Worm (Caenorhabditis elegans): ENCODE data around the gene K11H3.3.

Gene K11H3.3

DNA sequence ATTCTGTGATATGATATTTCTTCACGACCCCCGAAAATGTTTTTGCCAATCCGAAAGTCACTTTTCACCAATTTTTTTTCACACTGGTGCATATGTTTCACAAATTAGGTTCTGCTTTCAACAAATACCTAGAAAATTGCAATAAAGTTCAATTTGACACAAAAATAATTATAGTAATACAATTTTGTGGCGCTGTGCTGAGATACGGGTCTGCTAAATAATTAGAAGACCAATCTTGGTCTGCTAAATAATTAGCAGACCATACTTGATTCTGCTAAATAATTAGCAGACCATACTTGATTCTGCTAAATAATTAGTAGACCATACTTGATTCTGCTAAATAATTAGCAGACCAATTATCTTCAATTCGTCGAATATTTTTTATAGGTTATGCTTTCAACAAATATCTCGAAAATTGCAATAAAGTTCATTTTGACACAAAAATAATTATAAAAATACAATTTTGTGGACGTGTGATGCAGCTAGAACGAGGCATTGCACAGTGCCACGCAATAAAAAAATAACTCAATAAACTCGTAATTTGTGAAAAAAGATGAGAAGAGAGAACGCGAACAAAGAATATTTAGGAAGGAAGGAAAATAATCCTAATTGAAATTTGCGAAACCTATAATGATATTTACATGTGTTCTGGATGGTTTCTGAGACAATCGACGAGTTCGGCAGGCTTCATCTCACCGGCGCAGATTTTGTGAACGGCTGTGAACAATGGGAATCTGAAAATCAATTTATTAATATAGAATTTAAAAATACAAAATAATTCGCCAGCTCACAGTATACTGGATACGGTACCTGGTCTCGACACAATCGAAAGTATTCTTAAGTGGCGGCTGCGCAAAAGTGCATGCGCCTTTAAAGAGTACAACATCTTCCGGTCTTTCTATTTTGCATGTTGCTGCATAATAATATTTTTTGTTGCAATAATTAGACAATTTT lies 2.3 kb downstream of the K11H3.3 start:
- TF ChIP-seq pqm-1 (tag; optimal IDR thresholded peaks at IDR 0.05): no peak
- TF ChIP-seq efl-1 (optimal IDR thresholded peaks at IDR 0.05): no peak
- peak in 1 of 2 experiments; percentile 71 for TF ChIP-seq efl-1 (GFP tag; optimal IDR thresholded peaks at IDR 0.05 in 1 of 2)
- TF ChIP-seq dsc-1 (tag; optimal IDR thresholded peaks at IDR 0.05): no peak

DNA sequence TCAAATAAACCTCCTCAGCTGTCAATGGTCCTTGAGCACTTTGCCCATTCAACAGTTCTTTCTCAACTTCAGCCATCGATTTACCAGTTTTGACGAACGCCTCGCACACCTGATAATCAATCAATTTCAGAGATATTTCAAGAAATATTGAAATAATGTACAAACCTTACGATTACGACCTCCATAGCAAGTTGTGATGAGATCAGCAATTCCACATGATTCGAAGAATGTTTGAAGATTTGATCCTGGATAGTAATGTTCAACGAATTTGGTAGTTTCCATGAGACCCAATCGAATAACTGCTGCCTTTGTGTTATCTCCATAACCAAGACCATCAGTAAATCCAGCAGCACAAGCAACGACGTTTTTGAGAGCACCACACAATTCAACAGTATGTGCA lies 3.3 kb downstream of the K11H3.3 start:
- TF ChIP-seq swsn-7 (tag; optimal IDR thresholded peaks at IDR 0.05) (no peak), efl-1 (optimal IDR thresholded peaks at IDR 0.05) (no peak), efl-1 (GFP tag; optimal IDR thresholded peaks at IDR 0.05 in 1 of 2) (peak in 1 of 2 experiments; percentile 68)

DNA sequence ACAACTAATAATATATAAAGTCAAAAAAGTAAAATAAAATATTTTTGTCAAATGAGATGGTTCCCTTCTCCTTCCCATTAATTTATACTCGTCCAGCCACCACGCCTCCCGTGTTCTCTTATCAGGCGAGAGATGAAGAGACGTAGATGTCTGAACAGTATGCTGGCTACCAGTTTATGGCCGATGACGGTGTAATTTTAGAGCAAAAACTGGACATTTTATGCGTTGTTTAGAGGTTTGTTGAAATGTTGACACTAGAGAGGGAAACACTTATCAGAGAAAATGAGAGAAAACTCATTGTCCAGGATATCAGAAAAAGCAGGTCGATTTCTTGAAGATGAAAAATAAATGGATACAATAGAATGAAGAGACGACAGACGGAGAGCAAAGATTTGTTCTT lies 5.5 kb downstream of the K11H3.3 start:
- TF ChIP-seq grh-1 (GFP tag; IDR thresholded peaks at IDR 0.05) (no peak), lin-14 (GFP tag; optimal IDR thresholded peaks at IDR 0.05) (peak; percentile 19), C04F5.9 (tag; optimal IDR thresholded peaks at IDR 0.05) (no peak), dpl-1 (GFP tag; optimal IDR thresholded peaks at IDR 0.05) (no peak), nhr-237 (tag; optimal IDR thresholded peaks at IDR 0.05) (no peak), nhr-11 (tag; optimal IDR thresholded peaks at IDR 0.05) (no peak), blmp-1 (tag; optimal IDR thresholded peaks at IDR 0.05) (peak; percentile 3), lsy-2 (tag; optimal IDR thresholded peaks at IDR 0.05) (peak in 1 of 2 experiments; percentile 13), fkh-4 (tag; optimal IDR thresholded peaks at IDR 0.05; ENCODE audit: borderline replicate concordance) (no peak), Y116A8C.19 (tag; optimal IDR thresholded peaks at IDR 0.05; ENCODE audit: borderline replicate concordance) (no peak), nhr-90 (tag; optimal IDR thresholded peaks at IDR 0.05; ENCODE audit: poor library complexity) (peak; percentile 36), zag-1 (tag; optimal IDR thresholded peaks at IDR 0.05) (no peak), egl-27 (tag; optimal IDR thresholded peaks at IDR 0.05) (no peak), unc-30 (tag; optimal IDR thresholded peaks at IDR 0.05) (no peak), nhr-71 (tag; optimal IDR thresholded peaks at IDR 0.05) (peak; percentile 16), ztf-11 (tag; optimal IDR thresholded peaks at IDR 0.05) (no peak), efl-1 (optimal IDR thresholded peaks at IDR 0.05) (no peak), efl-1 (GFP tag; optimal IDR thresholded peaks at IDR 0.05 in 1 of 2) (peak in 1 of 2 experiments; percentile 15), jun-1 (tag; optimal IDR thresholded peaks at IDR 0.05) (no peak), pqm-1 (tag; optimal IDR thresholded peaks at IDR 0.05) (no peak), F16B12.6 (tag; optimal IDR thresholded peaks at IDR 0.05) (no peak), nhr-85 (tag) (peak; percentile 45), mep-1 (tag; optimal IDR thresholded peaks at IDR 0.05) (no peak), nhr-19 (GFP tag; conservative IDR thresholded peaks at IDR 0.05) (no peak)

DNA sequence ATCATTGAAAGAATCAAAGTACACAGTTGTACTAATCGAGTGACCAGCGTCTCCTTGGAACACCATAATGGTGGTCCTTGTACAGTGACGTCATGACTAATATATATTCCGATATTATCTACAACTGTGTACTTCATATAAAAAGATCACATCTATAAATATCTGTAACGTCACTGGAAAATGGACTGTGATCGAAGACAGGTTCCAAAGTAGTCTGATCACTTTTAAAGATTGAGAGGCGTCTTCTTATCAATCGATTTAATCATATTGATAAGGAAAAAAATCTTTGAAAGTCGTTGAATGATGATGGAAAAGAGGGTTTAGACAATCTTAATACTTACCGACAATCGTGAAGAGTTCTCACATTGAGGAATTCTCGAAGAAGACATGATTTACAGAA lies 6.4 kb downstream of the K11H3.3 start:
- TF ChIP-seq efl-1 (optimal IDR thresholded peaks at IDR 0.05): no peak
- TF ChIP-seq efl-1 (GFP tag; optimal IDR thresholded peaks at IDR 0.05 in 1 of 2): peak in 1 of 2 experiments; percentile 92
- no peak for TF ChIP-seq jun-1 (tag; optimal IDR thresholded peaks at IDR 0.05)
- peak; percentile 46 for TF ChIP-seq elt-2 (tag; optimal IDR thresholded peaks at IDR 0.05)
- no peak for TF ChIP-seq dpl-1 (GFP tag; optimal IDR thresholded peaks at IDR 0.05)
- TF ChIP-seq rnt-1 (tag; optimal IDR thresholded peaks at IDR 0.05): no peak
- peak in 1 of 6 experiments; percentile 0 for TF ChIP-seq elt-3 (tag; optimal IDR thresholded peaks at IDR 0.05)
- TF ChIP-seq egl-13 (tag; optimal IDR thresholded peaks at IDR 0.05): no peak
- no peak for TF ChIP-seq alr-1 (tag; optimal IDR thresholded peaks at IDR 0.05; ENCODE audit: borderline replicate concordance)
- TF ChIP-seq nhr-71 (tag; optimal IDR thresholded peaks at IDR 0.05): peak; percentile 14
- no peak for TF ChIP-seq Y116A8C.19 (tag; optimal IDR thresholded peaks at IDR 0.05; ENCODE audit: borderline replicate concordance)
- no peak for TF ChIP-seq vab-15 (tag; optimal IDR thresholded peaks at IDR 0.05)
- TF ChIP-seq grh-1 (GFP tag; IDR thresholded peaks at IDR 0.05): no peak
- no peak for TF ChIP-seq C16A3.4 (tag; optimal IDR thresholded peaks at IDR 0.05)
- no peak for TF ChIP-seq nhr-20 (tag; optimal IDR thresholded peaks at IDR 0.05)
- no peak for TF ChIP-seq ceh-88 (GFP tag; IDR thresholded peaks at IDR 0.05)
- TF ChIP-seq lin-13 (GFP tag; optimal IDR thresholded peaks at IDR 0.05): no peak
- TF ChIP-seq ztf-4 (tag; optimal IDR thresholded peaks at IDR 0.05): no peak

Measured in whole organism, L1 larva.